Worm (Caenorhabditis elegans): ENCODE measurements around the gene yars-2.

DNA sequence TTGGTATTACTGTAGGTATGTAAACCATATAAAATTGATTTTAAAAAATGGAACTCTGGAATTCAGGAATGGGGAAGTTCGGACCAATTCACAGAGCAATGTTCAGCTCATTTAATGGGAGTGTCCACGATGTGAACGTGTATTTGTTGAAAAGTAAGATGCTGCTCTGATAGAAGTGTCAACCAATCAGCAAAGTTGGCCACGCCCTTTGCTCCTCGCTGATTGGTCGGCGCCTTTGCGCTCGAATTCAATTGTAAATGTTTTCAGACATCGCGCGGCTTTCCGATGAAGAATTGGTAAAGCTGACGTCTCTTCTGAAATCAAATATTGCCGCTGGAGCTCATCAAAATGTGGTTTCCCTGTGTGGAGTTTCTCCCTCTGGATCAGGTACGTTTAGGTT lies 29.3 kb downstream of the yars-2 start:
- TF ChIP-seq him-1 (tag; optimal IDR thresholded peaks at IDR 0.05) (no peak), dao-5 (tag; optimal IDR thresholded peaks at IDR 0.05) (no peak)
